Worm (Caenorhabditis elegans) whole organism, midembryonic: ENCODE results near the gene dmsr-16.

ENCODE experiments used
- cog-1 ChIP-seq: sonication (generic microtip); optimal IDR thresholded peaks from 2 replicates; lab custom pipeline; 2016; ENCODE audit warnings: missing genetic modification characterization, missing compliant biosample characterization
- flt-1 ChIP-seq: fragments of 200-800 bp; sonication (Bioruptor generic); IDR thresholded peaks from 2 replicates; pipeline ENCODE4 v1.3.6; 2022; ENCODE audit warnings: missing genetic modification characterization, missing compliant biosample characterization
- klf-2 ChIP-seq: fragments of 200-800 bp; sonication (Bioruptor generic); conservative IDR thresholded peaks from 2 replicates; pipeline ENCODE4 v1.3.6; 2022; ENCODE audit warnings: missing genetic modification reagents, missing genetic modification characterization, missing compliant biosample characterization
- ref-1 ChIP-seq: fragments of 200-800 bp; sonication (Bioruptor generic); conservative IDR thresholded peaks from 2 replicates; pipeline ENCODE4 v1.3.6; 2022; ENCODE audit warnings: missing genetic modification reagents, missing genetic modification characterization, missing compliant biosample characterization
- tab-1 ChIP-seq: fragments of 200-800 bp; sonication (Bioruptor generic); IDR thresholded peaks from 2 replicates; pipeline ENCODE4 v1.3.6; 2022; ENCODE audit warnings: missing genetic modification characterization, missing compliant biosample characterization
- ztf-23 ChIP-seq: fragments of 200-800 bp; sonication (Bioruptor generic); IDR thresholded peaks from 2 replicates; pipeline ENCODE4 v1.3.6; 2022; ENCODE audit warnings: missing genetic modification reagents, missing genetic modification characterization, missing compliant biosample characterization
- ztf-29 ChIP-seq: fragments of 200-800 bp; sonication (Bioruptor generic); IDR thresholded peaks from 2 replicates; pipeline ENCODE4 v1.3.6; 2022; ENCODE audit warnings: missing genetic modification reagents, missing genetic modification characterization, missing compliant biosample characterization

- TF ChIP-seq ztf-29 (GFP tag; lab: Robert Waterston, UW) (no peak), tab-1 (GFP tag; lab: Robert Waterston, UW) (no peak), cog-1 (tag; lab: Kevin White, UChicago) (no peak), ref-1 (GFP tag; lab: Robert Waterston, UW) (no peak), flt-1 (GFP tag; lab: Robert Waterston, UW) (no peak), klf-2 (GFP tag; lab: Robert Waterston, UW) (no peak), ztf-23 (no peak)
These were observed 35.1 kb downstream of the dmsr-16 start, which contains the start of gene ZC404.16 for ce11 chrV:6773735-6774134.
